Worm (Caenorhabditis elegans): Measurements from ENCODE around the gene C29F7.2.
"Not testable (repeated sequence)": the region's sequence is repeated elsewhere in the genome, so short reads cannot be mapped to it uniquely, and the experiment has no call there.

The C29F7.2 gene

DNA sequence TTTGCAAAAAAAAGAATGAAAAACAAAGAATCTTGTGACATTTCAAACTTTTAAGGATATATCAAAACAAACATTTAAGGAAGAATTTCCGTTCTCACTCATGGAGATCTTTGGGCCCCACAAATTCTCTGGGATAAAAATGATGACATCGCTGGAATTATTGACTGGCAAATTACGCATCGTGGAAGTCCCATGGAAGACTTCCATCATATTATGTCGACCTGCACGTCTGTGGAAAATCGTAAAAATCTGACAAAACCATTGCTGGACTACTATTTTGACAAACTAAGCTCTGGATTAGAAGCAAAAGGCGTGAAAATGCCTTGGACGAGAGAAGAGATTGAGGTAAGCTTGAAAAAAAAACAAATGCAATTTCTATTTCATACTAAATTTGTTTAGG, 1.6 kb downstream of the C29F7.2 start:
- no peak for TF ChIP-seq ztf-29 (GFP tag; IDR thresholded peaks at IDR 0.05)
- TF ChIP-seq cog-1 (tag; optimal IDR thresholded peaks at IDR 0.05) = no peak
- no peak for TF ChIP-seq flt-1 (GFP tag; IDR thresholded peaks at IDR 0.05)
- TF ChIP-seq klf-2 (GFP tag; conservative IDR thresholded peaks at IDR 0.05) = no peak
- TF ChIP-seq med-1 (GFP tag; optimal IDR thresholded peaks at IDR 0.05; ENCODE audit: insufficient read depth) = no peak
- no peak for TF ChIP-seq ref-1 (GFP tag; conservative IDR thresholded peaks at IDR 0.05)
- no peak for TF ChIP-seq T22C8.4 (GFP tag; IDR thresholded peaks at IDR 0.05)
- no peak for TF ChIP-seq ztf-23 (GFP tag; IDR thresholded peaks at IDR 0.05)
- no peak for TF ChIP-seq tab-1 (GFP tag; IDR thresholded peaks at IDR 0.05)

DNA sequence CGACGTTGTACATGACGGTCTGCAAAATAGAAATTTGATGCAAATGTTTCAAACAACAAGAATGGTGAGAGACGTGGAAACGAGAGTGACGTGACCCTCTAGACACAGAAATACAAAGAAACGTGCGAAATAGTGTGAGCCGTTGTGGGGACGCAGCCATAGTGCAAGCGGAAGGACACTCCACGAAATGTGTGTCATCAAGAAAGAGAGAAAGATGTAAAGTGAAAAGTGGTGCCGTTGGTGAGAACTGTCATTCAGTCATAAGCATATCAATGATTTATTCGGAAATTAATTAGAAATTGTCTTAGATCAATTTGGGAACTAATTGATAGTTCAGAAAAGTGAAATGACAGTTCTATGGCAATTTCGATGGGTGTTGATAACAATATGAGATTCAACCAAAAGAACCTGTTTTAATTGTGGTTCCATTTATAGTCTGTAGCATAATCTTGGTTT, 4.0 kb downstream of the C29F7.2 start, which contains the start of gene C29F7.3:
C29F7.3 (minus strand) TSS at position 51 of the 456 bp plus-strand sequence.
- no peak for TF ChIP-seq ztf-23 (GFP tag; IDR thresholded peaks at IDR 0.05)
- peak; percentile 58 for TF ChIP-seq cog-1 (tag; optimal IDR thresholded peaks at IDR 0.05)

DNA sequence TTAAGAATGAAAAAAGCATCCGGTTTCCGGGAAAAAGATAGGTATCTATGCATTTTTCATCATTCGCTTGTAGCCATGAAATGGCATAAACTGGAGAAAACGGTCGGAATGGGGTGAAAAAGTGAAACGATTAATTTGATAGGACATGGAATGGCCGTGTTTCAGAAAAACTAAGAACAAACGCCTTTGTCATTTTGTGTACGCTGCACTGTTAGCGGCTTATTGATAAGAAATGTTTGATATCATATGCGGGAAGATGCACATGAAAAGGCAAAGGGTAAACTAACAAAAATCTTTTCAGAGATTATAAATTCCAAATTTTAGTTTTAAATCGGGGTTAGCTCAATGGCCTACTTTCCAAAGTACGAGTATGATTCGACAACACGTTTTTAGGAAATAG, 5.2 kb downstream of the C29F7.2 start:
- TF ChIP-seq med-1 (GFP tag; optimal IDR thresholded peaks at IDR 0.05; ENCODE audit: insufficient read depth) = no peak
- no peak for TF ChIP-seq T22C8.4 (GFP tag; IDR thresholded peaks at IDR 0.05)
- TF ChIP-seq cog-1 (tag; optimal IDR thresholded peaks at IDR 0.05) = no peak
- TF ChIP-seq ztf-29 (GFP tag; IDR thresholded peaks at IDR 0.05) = no peak
- no peak for TF ChIP-seq klf-2 (GFP tag; conservative IDR thresholded peaks at IDR 0.05)
- TF ChIP-seq tab-1 (GFP tag; IDR thresholded peaks at IDR 0.05) = no peak

DNA sequence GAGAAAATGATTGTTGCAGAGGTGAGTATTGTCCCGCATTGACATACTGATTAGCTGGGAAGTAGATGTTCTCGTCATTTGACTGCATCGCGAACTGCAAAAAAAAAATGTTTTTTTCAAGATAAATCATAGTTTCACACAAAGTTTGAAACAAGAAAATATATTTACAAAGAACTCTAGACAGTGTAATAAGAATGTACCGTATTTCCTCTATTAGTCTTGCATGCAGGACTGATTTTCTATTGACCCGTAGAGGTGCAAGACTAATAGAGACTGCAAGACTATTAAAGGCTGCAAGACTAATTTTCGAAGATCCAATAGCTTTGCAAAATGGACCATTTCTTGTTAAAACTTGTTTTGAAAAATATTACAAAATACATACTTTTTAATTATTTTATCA, 7.5 kb downstream of the C29F7.2 start, which contains the start of gene fkh-3:
fkh-3 (minus strand) TSS at position 101 of the 400 bp plus-strand sequence.
- no peak for TF ChIP-seq klf-2 (GFP tag; conservative IDR thresholded peaks at IDR 0.05)

DNA sequence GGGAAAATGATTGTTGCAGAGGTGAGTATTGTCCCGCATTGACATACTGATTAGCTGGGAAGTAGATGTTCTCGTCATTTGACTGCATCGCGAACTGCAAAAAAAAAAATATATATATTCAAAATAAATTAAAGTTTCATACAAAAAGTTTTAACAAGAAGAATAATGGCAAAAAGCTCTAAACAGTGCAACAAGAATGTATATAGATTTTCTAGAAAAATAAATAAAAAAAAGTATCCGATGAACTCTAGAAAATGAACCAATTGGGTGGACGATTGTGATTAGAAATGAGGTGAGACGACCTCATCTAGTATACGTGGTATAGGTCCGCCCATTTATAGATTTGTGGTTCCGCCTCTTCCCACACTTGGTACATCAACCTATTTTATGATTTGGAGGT, 12.9 kb downstream of the C29F7.2 start, which contains the start of gene fkh-4:
fkh-4 (minus strand) TSS at position 101 of the 400 bp plus-strand sequence.
- TF ChIP-seq klf-2 (GFP tag; conservative IDR thresholded peaks at IDR 0.05); ztf-29 (GFP tag; IDR thresholded peaks at IDR 0.05); flt-1 (GFP tag; IDR thresholded peaks at IDR 0.05): not testable (repeated sequence)

DNA sequence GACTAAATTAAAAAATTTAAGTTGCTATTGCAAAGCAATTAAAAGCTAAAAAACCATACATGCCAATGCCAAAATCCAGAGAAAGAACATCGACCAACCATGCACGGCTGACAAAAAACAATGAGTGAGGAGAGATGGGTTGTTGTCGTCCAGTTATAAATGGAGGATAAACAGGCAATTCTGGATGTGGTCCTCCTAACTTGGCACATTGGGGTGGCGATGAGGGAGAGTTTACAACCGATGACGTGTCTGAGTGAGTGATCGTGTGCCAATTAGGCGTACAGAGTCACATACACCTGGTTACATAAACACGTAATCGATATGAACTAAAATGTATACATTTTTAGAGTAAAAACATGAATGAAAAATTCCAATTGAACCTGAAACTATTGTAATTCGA, 15.5 kb downstream of the C29F7.2 start, which contains the start of gene C29F7.10:
C29F7.10 (minus strand) TSS at position 101 of the 400 bp plus-strand sequence.
- not testable (repeated sequence) for TF ChIP-seq med-1 (GFP tag; optimal IDR thresholded peaks at IDR 0.05; ENCODE audit: insufficient read depth); ztf-23 (GFP tag; IDR thresholded peaks at IDR 0.05); cog-1 (tag; optimal IDR thresholded peaks at IDR 0.05)

DNA sequence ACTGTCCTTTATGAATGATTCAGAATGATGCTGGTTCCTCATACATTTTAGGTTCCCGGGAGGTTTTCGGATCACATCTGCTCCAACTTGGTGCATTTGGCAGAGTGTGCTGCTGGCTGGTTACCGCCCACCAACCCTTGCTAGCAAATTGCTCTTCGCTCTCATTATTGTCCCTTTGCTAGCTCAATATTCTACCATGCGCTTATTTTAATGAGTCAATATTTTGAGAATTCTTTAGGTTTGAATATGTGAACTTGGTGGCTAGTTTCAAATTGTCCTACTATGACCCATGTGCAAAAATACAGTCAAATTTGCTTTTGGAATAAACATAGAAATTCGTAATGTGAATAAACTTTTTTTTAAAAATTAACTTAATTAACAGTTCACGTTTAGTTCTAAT, 19.2 kb downstream of the C29F7.2 start:
- no peak for TF ChIP-seq ztf-29 (GFP tag; IDR thresholded peaks at IDR 0.05)
- TF ChIP-seq ztf-23 (GFP tag; IDR thresholded peaks at IDR 0.05) = no peak

DNA sequence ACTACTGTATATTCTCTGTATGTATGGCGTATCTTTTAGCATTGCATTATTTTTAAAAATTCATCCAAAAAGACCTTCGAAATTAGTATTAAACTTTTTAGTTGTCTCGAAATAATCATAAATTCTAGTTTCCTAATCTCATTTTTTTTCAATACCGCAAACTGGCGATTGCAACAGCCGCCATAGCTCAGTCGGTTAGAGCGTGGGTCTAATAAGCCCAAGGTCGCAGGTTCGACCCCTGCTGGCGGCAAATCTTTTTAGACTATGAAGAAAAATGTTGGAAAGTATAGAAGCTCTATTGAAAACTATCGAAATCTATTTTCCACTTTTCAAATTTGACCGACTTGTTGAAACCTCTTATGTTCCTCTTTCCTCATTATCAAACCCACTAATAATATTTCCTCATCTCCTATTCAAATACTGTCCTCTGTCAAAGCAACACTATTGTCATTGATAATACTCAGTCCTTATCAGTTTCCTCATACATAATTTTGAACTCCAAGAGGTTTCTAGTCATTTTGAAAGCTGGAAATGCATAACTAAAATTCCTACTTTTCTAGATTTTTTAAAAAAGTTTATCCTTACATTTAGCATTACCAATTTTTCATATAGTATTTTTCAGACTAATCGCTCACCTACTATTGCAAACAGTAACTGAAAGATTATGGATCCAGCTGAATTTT, 20.1 kb downstream of the C29F7.2 start, which contains the start of gene jmjd-3.3:
jmjd-3.3 (plus strand) TSS at position 633 of the 683 bp plus-strand sequence.
- TF ChIP-seq med-1 (GFP tag; optimal IDR thresholded peaks at IDR 0.05; ENCODE audit: insufficient read depth) (no peak), cog-1 (tag; optimal IDR thresholded peaks at IDR 0.05) (no peak), ref-1 (GFP tag; conservative IDR thresholded peaks at IDR 0.05) (no peak), klf-2 (GFP tag; conservative IDR thresholded peaks at IDR 0.05) (no peak), tab-1 (GFP tag; IDR thresholded peaks at IDR 0.05) (no peak), ztf-23 (GFP tag; IDR thresholded peaks at IDR 0.05) (no peak), T22C8.4 (GFP tag; IDR thresholded peaks at IDR 0.05) (no peak), ztf-29 (GFP tag; IDR thresholded peaks at IDR 0.05) (no peak), flt-1 (GFP tag; IDR thresholded peaks at IDR 0.05) (no peak)

DNA sequence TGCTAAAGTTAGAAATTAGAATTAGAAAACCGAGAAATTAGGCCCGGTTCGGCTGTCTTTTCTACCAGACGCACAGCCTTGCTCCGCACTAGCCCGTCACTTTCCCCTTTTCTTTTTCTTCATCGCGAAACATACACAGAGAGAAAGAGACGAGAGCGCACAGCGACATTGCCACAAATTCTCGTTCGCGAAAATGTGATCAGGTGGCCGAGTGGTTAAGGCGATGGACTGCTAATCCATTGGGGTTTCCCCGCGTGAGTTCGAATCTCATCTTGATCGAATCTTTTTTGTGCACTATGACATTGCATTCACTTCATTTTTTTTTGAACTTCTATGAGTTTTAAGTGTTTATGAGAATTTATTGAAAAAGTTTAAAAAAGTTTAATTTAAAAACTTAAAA, 26.6 kb downstream of the C29F7.2 start:
- TF ChIP-seq med-1 (GFP tag; optimal IDR thresholded peaks at IDR 0.05; ENCODE audit: insufficient read depth) (no peak), tab-1 (GFP tag; IDR thresholded peaks at IDR 0.05) (no peak), ztf-23 (GFP tag; IDR thresholded peaks at IDR 0.05) (peak; percentile 70; the same call in 1 of the 2 replicates), cog-1 (tag; optimal IDR thresholded peaks at IDR 0.05) (peak; percentile 46), flt-1 (GFP tag; IDR thresholded peaks at IDR 0.05) (peak; percentile 65), ref-1 (GFP tag; conservative IDR thresholded peaks at IDR 0.05) (no peak), klf-2 (GFP tag; conservative IDR thresholded peaks at IDR 0.05) (0 out of 2 replicates have a peak, but pooled peaks have one; percentile 19), T22C8.4 (GFP tag; IDR thresholded peaks at IDR 0.05) (no peak), ztf-29 (GFP tag; IDR thresholded peaks at IDR 0.05) (no peak)

DNA sequence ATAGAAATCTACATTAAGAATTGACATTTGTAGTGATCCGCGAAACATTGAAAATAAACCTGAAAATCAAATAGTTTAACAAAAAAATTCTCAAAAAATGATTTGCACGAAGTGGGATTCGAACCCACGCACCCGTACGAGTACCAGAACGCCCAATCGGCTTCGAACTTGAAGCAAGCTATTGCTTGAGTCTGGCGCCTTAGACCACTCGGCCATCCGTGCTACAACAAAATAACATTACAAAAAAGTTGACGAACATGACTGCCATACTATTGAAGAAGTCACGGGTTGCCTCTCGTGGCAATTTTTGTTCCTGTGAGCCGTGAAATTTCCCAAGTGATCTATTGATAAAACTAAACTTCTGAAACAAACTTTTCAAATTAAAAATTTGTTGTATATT, 27.4 kb downstream of the C29F7.2 start:
- TF ChIP-seq ztf-29 (GFP tag; IDR thresholded peaks at IDR 0.05) (no peak), med-1 (GFP tag; optimal IDR thresholded peaks at IDR 0.05; ENCODE audit: insufficient read depth) (no peak), cog-1 (tag; optimal IDR thresholded peaks at IDR 0.05) (no peak), ztf-23 (GFP tag; IDR thresholded peaks at IDR 0.05) (no peak), flt-1 (GFP tag; IDR thresholded peaks at IDR 0.05) (no peak)

DNA sequence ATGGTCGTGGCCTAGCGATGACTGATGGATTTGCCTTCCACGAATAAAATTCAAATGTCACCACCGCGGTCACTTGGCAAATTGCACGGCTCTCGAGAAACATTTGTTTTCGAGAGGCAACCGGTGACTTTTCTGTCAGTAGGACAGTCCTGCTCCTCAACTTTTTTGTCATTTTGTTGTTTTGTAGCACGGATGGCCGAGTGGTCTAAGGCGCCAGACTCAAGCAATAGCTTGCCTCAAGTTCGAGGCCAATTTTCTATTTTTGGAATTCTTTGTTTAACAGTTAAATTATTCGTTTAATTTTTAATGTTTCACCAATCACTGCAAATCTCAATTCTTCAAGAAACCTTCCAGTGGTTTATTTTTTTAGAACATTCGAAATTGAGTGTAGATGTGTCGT, 28.4 kb downstream of the C29F7.2 start:
- TF ChIP-seq klf-2 (GFP tag; conservative IDR thresholded peaks at IDR 0.05) (no peak), ztf-29 (GFP tag; IDR thresholded peaks at IDR 0.05) (no peak), cog-1 (tag; optimal IDR thresholded peaks at IDR 0.05) (no peak), ztf-23 (GFP tag; IDR thresholded peaks at IDR 0.05) (no peak)

Data from whole organism, midembryonic.